Worm (Caenorhabditis elegans) whole organism, young adult: Measurements from ENCODE around the gene dph-7.

Source experiments
- B0035.1 ChIP-seq: sonication (generic microtip); optimal IDR thresholded peaks from 2 replicates; lab custom pipeline; 2016; ENCODE audit warnings: missing genetic modification characterization, mild to moderate bottlenecking, missing compliant biosample characterization, missing genotype, missing genetic modification reagents
- F22D6.2 ChIP-seq: sonication (generic microtip); optimal IDR thresholded peaks from 2 replicates; lab custom pipeline; 2016; ENCODE audit warnings: mild to moderate bottlenecking, missing genetic modification characterization, missing compliant biosample characterization
- F23B12.7 ChIP-seq: sonication (generic microtip); optimal IDR thresholded peaks from 2 replicates; lab custom pipeline; 2017; ENCODE audit warnings: missing genetic modification characterization, mild to moderate bottlenecking, missing compliant biosample characterization, antibody characterized with exemption, moderate library complexity; ENCODE audit not compliant: insufficient read depth
- F33H1.4 ChIP-seq: fragments of 200-800 bp; sonication (Bioruptor generic); IDR thresholded peaks from 2 replicates; pipeline ENCODE4 v1.3.6; 2022; ENCODE audit warnings: missing genetic modification reagents, missing genetic modification characterization, missing compliant biosample characterization
- F49E8.2 ChIP-seq: sonication (generic microtip); optimal IDR thresholded peaks from 3 replicates; lab custom pipeline; 2017; ENCODE audit warnings: missing genetic modification characterization, mild to moderate bottlenecking, missing compliant biosample characterization, antibody characterized with exemption, moderate library complexity; ENCODE audit not compliant: insufficient read depth
- F57A8.1 ChIP-seq: fragments of 200-800 bp; sonication (Bioruptor generic); optimal IDR thresholded peaks from 2 replicates; lab custom pipeline; 2018; ENCODE audit warnings: mild to moderate bottlenecking, missing genetic modification characterization, moderate library complexity, missing compliant biosample characterization
- F57C9.4 ChIP-seq: sonication (generic microtip); optimal IDR thresholded peaks from 2 replicates; lab custom pipeline; 2017; ENCODE audit warnings: mild to moderate bottlenecking, missing genetic modification characterization, missing compliant biosample characterization
- T07F8.4 ChIP-seq: sonication (generic microtip); optimal IDR thresholded peaks from 2 replicates; lab custom pipeline; 2016; ENCODE audit warnings: mild to moderate bottlenecking, missing genetic modification characterization, moderate library complexity, missing compliant biosample characterization
- Y53G8AR.9 ChIP-seq: fragments of 200-800 bp; sonication (Bioruptor generic); conservative IDR thresholded peaks from 2 replicates; pipeline ENCODE4 v1.3.6; 2022; ENCODE audit warnings: missing genetic modification reagents, missing genetic modification characterization, missing compliant biosample characterization
- Y79H2A.3 ChIP-seq: fragments of 200-800 bp; sonication (Bioruptor generic); conservative IDR thresholded peaks from 2 replicates; pipeline ENCODE4 v1.3.6; 2022; ENCODE audit warnings: missing genetic modification reagents, missing genetic modification characterization, missing compliant biosample characterization
- Y95B8A.8 ChIP-seq: fragments of 200-800 bp; sonication (Bioruptor generic); IDR thresholded peaks from 2 replicates; pipeline ENCODE4 v1.3.6; 2022; ENCODE audit warnings: missing genetic modification reagents, missing genetic modification characterization, missing compliant biosample characterization
- aptf-2 ChIP-seq: fragments of 200-800 bp; sonication (Bioruptor generic); conservative IDR thresholded peaks from 2 replicates; pipeline ENCODE4 v1.3.6; 2022; ENCODE audit warnings: missing genetic modification reagents, missing genetic modification characterization, missing compliant biosample characterization
- aptf-3 ChIP-seq: fragments of 200-800 bp; sonication (Bioruptor generic); IDR thresholded peaks from 2 replicates; pipeline ENCODE4 v1.3.6; 2022; ENCODE audit warnings: missing genetic modification characterization, missing compliant biosample characterization
- attf-5 ChIP-seq: fragments of 200-800 bp; sonication (Bioruptor generic); optimal IDR thresholded peaks from 2 replicates; lab custom pipeline; 2018; ENCODE audit warnings: mild to moderate bottlenecking, missing genetic modification characterization, missing compliant biosample characterization
- ceh-58 ChIP-seq: fragments of 200-800 bp; sonication (Bioruptor generic); IDR thresholded peaks from 2 replicates; pipeline ENCODE4 v1.3.6; 2022; ENCODE audit warnings: missing genetic modification characterization, missing compliant biosample characterization
- ceh-91 ChIP-seq: fragments of 200-800 bp; sonication (Bioruptor generic); IDR thresholded peaks from 2 replicates; pipeline ENCODE4 v1.3.6; 2022; ENCODE audit warnings: missing genetic modification reagents, missing genetic modification characterization, missing compliant biosample characterization
- die-1 ChIP-seq: sonication (generic microtip); optimal IDR thresholded peaks from 2 replicates; lab custom pipeline; 2016; ENCODE audit warnings: missing genotype, mild to moderate bottlenecking, missing genetic modification characterization, missing compliant biosample characterization
- dpff-1 ChIP-seq: sonication (generic microtip); optimal IDR thresholded peaks from 2 replicates; lab custom pipeline; 2017; ENCODE audit warnings: mild to moderate bottlenecking, missing genetic modification characterization, missing compliant biosample characterization
- efl-1 ChIP-seq: fragments of 150-350 bp; optimal IDR thresholded peaks from 2 replicates; lab custom pipeline; 2014; ENCODE audit warnings: missing biosample characterization, missing genetic modification reagents, missing genetic modification characterization
- egl-18 ChIP-seq: fragments of 200-800 bp; sonication (Bioruptor generic); IDR thresholded peaks from 2 replicates; pipeline ENCODE4 v1.3.6; 2022; ENCODE audit warnings: missing genetic modification reagents, missing genetic modification characterization, missing compliant biosample characterization
- ekl-4 ChIP-seq: fragments of 200-800 bp; sonication (Bioruptor generic); IDR thresholded peaks from 2 replicates; pipeline ENCODE4 v1.3.6; 2022; ENCODE audit warnings: missing genetic modification reagents, missing genetic modification characterization, missing compliant biosample characterization
- ets-4 ChIP-seq: fragments of 200-800 bp; sonication (Bioruptor generic); optimal IDR thresholded peaks from 2 replicates; lab custom pipeline; 2018; ENCODE audit warnings: mild to moderate bottlenecking, missing genetic modification characterization, missing compliant biosample characterization
- gei-17 ChIP-seq: fragments of 200-800 bp; sonication (Bioruptor generic); optimal IDR thresholded peaks from 2 replicates; lab custom pipeline; 2018; ENCODE audit warnings: mild to moderate bottlenecking, missing genetic modification characterization, missing compliant biosample characterization
- hmg-1.2 ChIP-seq: fragments of 200-800 bp; sonication (Bioruptor generic); IDR thresholded peaks from 2 replicates; pipeline ENCODE4 v1.3.6; 2022; ENCODE audit warnings: missing genetic modification reagents, missing genetic modification characterization, missing compliant biosample characterization
- hsf-1 ChIP-seq: fragments of 200-800 bp; sonication (Bioruptor generic); IDR thresholded peaks from 2 replicates; pipeline ENCODE4 v1.3.6; 2022; ENCODE audit warnings: missing genetic modification reagents, missing genetic modification characterization, missing compliant biosample characterization
- lag-1 ChIP-seq: fragments of 200-800 bp; sonication (Bioruptor generic); IDR thresholded peaks from 2 replicates; pipeline ENCODE4 v1.3.6; 2022; ENCODE audit warnings: missing genetic modification reagents, missing genetic modification characterization, missing compliant biosample characterization
- let-526 ChIP-seq: fragments of 200-800 bp; sonication (Bioruptor generic); IDR thresholded peaks from 2 replicates; pipeline ENCODE4 v1.3.6; 2022; ENCODE audit warnings: missing genetic modification reagents, missing genetic modification characterization, missing compliant biosample characterization
- let-607 ChIP-seq, 2 experiments: fragments of 200-800 bp in 1 of 2; sonication (Bioruptor generic) in 1 of 2; sonication (generic microtip) in 1 of 2; optimal IDR thresholded peaks; 2 replicates each; lab custom pipeline; 2016 to 2018; ENCODE audit warnings: mild to moderate bottlenecking in 2 of 2, missing compliant biosample characterization in 2 of 2, missing genetic modification characterization in 2 of 2, moderate library complexity in 2 of 2, missing genotype in 1 of 2
- lin-54 ChIP-seq: fragments of 200-800 bp; sonication (Bioruptor generic); optimal IDR thresholded peaks from 2 replicates; lab custom pipeline; 2018; ENCODE audit warnings: mild to moderate bottlenecking, missing genetic modification characterization, missing compliant biosample characterization
- lir-1 ChIP-seq: fragments of 200-800 bp; sonication (Bioruptor generic); conservative IDR thresholded peaks from 2 replicates; pipeline ENCODE4 v1.3.6; 2022; ENCODE audit warnings: missing genetic modification reagents, missing genetic modification characterization, missing compliant biosample characterization
- madf-6 ChIP-seq: fragments of 200-800 bp; sonication (Bioruptor generic); IDR thresholded peaks from 2 replicates; pipeline ENCODE4 v1.3.6; 2022; ENCODE audit warnings: missing genetic modification reagents, missing genetic modification characterization, missing compliant biosample characterization
- nfya-1 ChIP-seq: sonication (generic microtip); optimal IDR thresholded peaks from 2 replicates; lab custom pipeline; 2017; ENCODE audit warnings: antibody characterized with exemption, missing compliant biosample characterization, missing genetic modification characterization, borderline replicate concordance; ENCODE audit not compliant: insufficient read depth
- nfyb-1 ChIP-seq: fragments of 200-800 bp; sonication (Bioruptor generic); IDR thresholded peaks from 2 replicates; pipeline ENCODE4 v1.3.6; 2022; ENCODE audit warnings: missing genetic modification reagents, missing genetic modification characterization, missing compliant biosample characterization
- nhr-27 ChIP-seq: fragments of 200-800 bp; sonication (Bioruptor generic); optimal IDR thresholded peaks from 2 replicates; lab custom pipeline; 2018; ENCODE audit warnings: mild to moderate bottlenecking, missing genetic modification characterization, moderate library complexity, missing compliant biosample characterization
- rpc-1 ChIP-seq, 2 experiments: fragments of 150-350 bp in 1 of 2; sonication (generic microtip) in 1 of 2; optimal IDR thresholded peaks; 2 replicates each; lab custom pipeline; 2014 to 2018; ENCODE audit warnings: missing biosample characterization in 1 of 2, missing genetic modification characterization in 1 of 2, missing genetic modification reagents in 1 of 2, missing genotype in 1 of 2
- snpc-3.4 ChIP-seq: sonication (generic microtip); optimal IDR thresholded peaks from 2 replicates; lab custom pipeline; 2017; ENCODE audit warnings: missing genetic modification characterization, mild to moderate bottlenecking, missing compliant biosample characterization, antibody characterized with exemption, moderate library complexity, missing genotype, missing genetic modification reagents
- snpc-4 ChIP-seq, 5 experiments: fragments of 150-350 bp in 1 of 5; sonication (generic microtip) in 4 of 5; optimal IDR thresholded peaks; 2 replicates each; lab custom pipeline; 2014 to 2018; ENCODE audit warnings: missing genetic modification characterization in 5 of 5, missing biosample characterization in 3 of 5, antibody characterized with exemption in 2 of 5, mild to moderate bottlenecking in 2 of 5, missing compliant biosample characterization in 2 of 5, missing genotype in 2 of 5, moderate library complexity in 2 of 5, missing genetic modification reagents in 1 of 5
- somi-1 ChIP-seq: fragments of 200-800 bp; sonication (Bioruptor generic); optimal IDR thresholded peaks from 2 replicates; lab custom pipeline; 2018; ENCODE audit warnings: mild to moderate bottlenecking, missing genetic modification characterization, missing compliant biosample characterization
- sptf-2 ChIP-seq: fragments of 200-800 bp; sonication (Bioruptor generic); optimal IDR thresholded peaks from 2 replicates; lab custom pipeline; 2018; ENCODE audit warnings: mild to moderate bottlenecking, missing genetic modification characterization, missing compliant biosample characterization
- tbp1 ChIP-seq: fragments of 200-800 bp; sonication (Bioruptor generic); optimal IDR thresholded peaks from 2 replicates; lab custom pipeline; 2018; ENCODE audit warnings: mild to moderate bottlenecking, missing genetic modification characterization, missing compliant biosample characterization
- unc-62 ChIP-seq: fragments of 150-350 bp; optimal IDR thresholded peaks from 2 replicates; lab custom pipeline; 2014; ENCODE audit warnings: missing biosample characterization, missing genetic modification reagents, missing genetic modification characterization
- zfh-2 ChIP-seq: fragments of 200-800 bp; sonication (Bioruptor generic); conservative IDR thresholded peaks from 2 replicates; pipeline ENCODE4 v1.3.6; 2022; ENCODE audit warnings: missing genetic modification reagents, missing genetic modification characterization, missing compliant biosample characterization
- ztf-28 ChIP-seq: fragments of 200-800 bp; sonication (Bioruptor generic); IDR thresholded peaks from 2 replicates; pipeline ENCODE4 v1.3.6; 2022; ENCODE audit warnings: missing genetic modification reagents, missing genetic modification characterization, missing compliant biosample characterization

The dph-7 gene

DNA sequence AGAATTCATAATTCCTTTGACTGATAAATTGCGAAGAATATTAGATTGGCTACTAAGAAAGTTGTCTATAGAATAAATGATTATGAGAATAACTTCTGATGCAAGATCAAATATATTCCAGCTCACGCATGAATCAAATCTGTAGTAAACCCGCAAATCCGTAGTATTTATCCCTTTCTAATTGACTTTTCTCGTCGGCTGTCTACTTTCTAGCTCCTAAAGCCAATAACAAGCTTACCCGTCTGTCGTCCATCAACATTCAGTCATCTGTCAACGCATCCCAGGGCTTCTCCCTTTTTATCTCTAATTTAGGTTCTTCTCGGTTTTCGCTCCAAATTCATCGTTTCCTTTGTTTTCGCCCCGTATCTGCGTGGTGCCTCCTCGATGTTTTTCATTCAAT lies 34.0 kb downstream of the dph-7 start (continued):
- no peak for TF ChIP-seq snpc-4 (GFP tag; optimal IDR thresholded peaks at IDR 0.05; lab: Kevin White, UChicago)
- no peak for TF ChIP-seq snpc-4 (tag; optimal IDR thresholded peaks at IDR 0.05; lab: Kevin White, UChicago)
- no peak for TF ChIP-seq dpff-1 (tag; lab: Kevin White, UChicago)
- TF ChIP-seq F22D6.2 (tag; lab: Kevin White, UChicago) = no peak
- TF ChIP-seq let-607 (tag; optimal IDR thresholded peaks at IDR 0.05; lab: Kevin White, UChicago) = no peak
- TF ChIP-seq gei-17 (GFP tag; lab: Kevin White, UChicago) = no peak
- no peak for TF ChIP-seq F49E8.2 (tag; lab: Kevin White, UChicago)

DNA sequence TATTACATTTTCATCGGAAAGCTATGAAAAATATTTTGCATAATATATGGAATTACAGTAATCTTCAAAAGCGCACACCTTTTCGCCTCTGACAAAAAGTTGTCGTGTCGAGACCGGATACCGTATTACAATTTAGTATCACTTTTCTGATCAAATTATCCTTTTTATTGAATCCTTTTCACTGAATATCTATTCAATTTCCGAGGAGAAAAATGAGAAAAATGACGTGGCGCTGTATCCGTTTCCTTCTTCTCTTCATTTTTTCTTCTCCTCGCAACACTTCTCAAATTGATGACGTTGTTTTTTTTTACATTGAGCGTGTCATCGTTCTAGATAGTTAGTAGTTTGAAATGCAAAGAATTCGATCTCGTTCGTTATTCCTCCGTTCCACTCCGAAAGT lies 36.0 kb downstream of the dph-7 start:
- no peak for TF ChIP-seq aptf-3 (GFP tag; lab: Robert Waterston, UW)
- TF ChIP-seq Y79H2A.3 (GFP tag; lab: Robert Waterston, UW) = no peak

- TF ChIP-seq F23B12.7 = no peak
- no peak for TF ChIP-seq nfya-1 (tag; lab: Kevin White, UChicago)
- TF ChIP-seq lir-1 (GFP tag; lab: Robert Waterston, UW) = no peak
- TF ChIP-seq ceh-91 (GFP tag; lab: Robert Waterston, UW) = no peak
- no peak for TF ChIP-seq nfyb-1
- no peak for TF ChIP-seq lin-54
- no peak for TF ChIP-seq sptf-2
- no peak for TF ChIP-seq tbp1 (GFP tag; lab: Kevin White, UChicago)
- no peak for TF ChIP-seq hmg-1.2 (GFP tag; lab: Robert Waterston, UW)
- TF ChIP-seq, all 124 proteins: peak for 0
These were observed 44.3 kb downstream of the dph-7 start, which contains the start of gene F53A2.9 for ce11 chrIII:13359256-13359655. TSS of gene F53A2.9 (minus strand) at chrIII:13359356.

- TF ChIP-seq ekl-4 (GFP tag; lab: Robert Waterston, UW) (no peak), aptf-2 (GFP tag; lab: Robert Waterston, UW) (no peak), hmg-1.2 (GFP tag; lab: Robert Waterston, UW) (peak; percentile 10; the same call in 1 of the 2 replicates), ceh-58 (GFP tag; lab: Robert Waterston, UW) (no peak), F57C9.4 (tag; lab: Kevin White, UChicago) (no peak), lag-1 (GFP tag; lab: Robert Waterston, UW) (no peak), Y95B8A.8 (GFP tag; lab: Robert Waterston, UW) (no peak), unc-62 (GFP tag; lab: Kevin White, UChicago) (no peak), nhr-27 (no peak), Y53G8AR.9 (no peak), B0035.1 (tag; lab: Kevin White, UChicago) (no peak), T07F8.4 (tag; lab: Kevin White, UChicago) (no peak), ztf-28 (GFP tag; lab: Robert Waterston, UW) (no peak), die-1 (tag; lab: Kevin White, UChicago) (no peak), egl-18 (GFP tag; lab: Robert Waterston, UW) (no peak), Y79H2A.3 (GFP tag; lab: Robert Waterston, UW) (no peak), rpc-1 (optimal IDR thresholded peaks at IDR 0.05; lab: Kevin White, UChicago) (no peak), rpc-1 (tag; optimal IDR thresholded peaks at IDR 0.05; lab: Kevin White, UChicago) (no peak), zfh-2 (GFP tag; lab: Robert Waterston, UW) (no peak), somi-1 (GFP tag; lab: Kevin White, UChicago) (no peak), hsf-1 (no peak), efl-1 (GFP tag; lab: Kevin White, UChicago) (no peak), ets-4 (no peak), F33H1.4 (GFP tag; lab: Robert Waterston, UW) (no peak), attf-5 (GFP tag; lab: Kevin White, UChicago) (peak; percentile 67), F57A8.1 (GFP tag; lab: Kevin White, UChicago) (no peak), snpc-3.4 (tag; lab: Kevin White, UChicago) (no peak), let-526 (no peak), madf-6 (GFP tag; lab: Robert Waterston, UW) (no peak)
These were observed 44.9 kb downstream of the dph-7 start for ce11 chrIII:13359847-13360246.
